Fruit fly (Drosophila melanogaster) whole organism, embryonic: ENCODE measurements around the gene CG14903.

ENCODE experiments used
- CG12155 ChIP-seq: fragments of 200-800 bp; sonication (Bioruptor generic); optimal IDR thresholded peaks from 3 replicates; lab custom pipeline; 2016; ENCODE audit warnings: missing biosample characterization, missing genetic modification characterization
- CG34224 ChIP-seq: fragments of 200-800 bp; sonication (Bioruptor generic); IDR thresholded peaks from 3 replicates; pipeline ENCODE4 v1.3.6; 2022; ENCODE audit warnings: missing biosample characterization, missing genetic modification characterization; ENCODE audit not compliant: partially characterized antibody
- fd3F ChIP-seq: fragments of 200-800 bp; sonication (Bioruptor generic); optimal IDR thresholded peaks from 2 replicates; lab custom pipeline; 2018; ENCODE audit warnings: missing biosample characterization, mild to moderate bottlenecking, missing genetic modification characterization, moderate library complexity
- hth ChIP-seq: fragments of >200 bp; optimal IDR thresholded peaks from 2 replicates; lab custom pipeline; 2017; ENCODE audit warnings: inconsistent platforms

DNA sequence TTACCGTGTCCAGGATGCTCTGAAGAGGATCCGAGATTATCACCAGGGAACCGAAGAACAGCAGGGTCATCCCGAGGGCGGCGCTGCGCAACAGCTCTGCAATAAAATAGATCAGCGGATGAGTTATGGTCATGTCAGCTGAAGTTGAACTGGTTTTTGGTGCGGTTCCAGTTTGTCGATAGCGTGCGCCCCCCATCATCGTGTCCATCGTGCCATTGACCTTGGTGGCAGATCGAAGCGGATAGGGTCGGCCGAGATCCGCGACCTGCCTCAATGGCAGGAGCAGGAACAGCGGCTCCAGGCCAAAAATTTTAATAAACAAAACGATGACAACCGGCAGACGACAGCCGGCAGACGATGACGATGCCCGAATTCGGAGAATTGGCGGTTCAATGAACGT lies 26.1 kb upstream of the CG14903 start:
- TF ChIP-seq CG34224 (GFP tag; lab: Robert Waterston, UW) (no peak), fd3F (GFP tag; lab: Kevin White, UChicago) (no peak), CG12155 (no peak), hth (lab: Kevin White, UChicago) (no peak)
